Fruit fly (Drosophila melanogaster) whole organism, embryonic: ENCODE data around the gene Sulf1.

Experiments
- Bgb ChIP-seq: fragments of 200-800 bp; sonication (Bioruptor generic); IDR thresholded peaks from 2 replicates; pipeline ENCODE4 v1.3.6; 2022; ENCODE audit warnings: missing biosample characterization, missing genetic modification characterization; ENCODE audit not compliant: partially characterized antibody
- Blimp-1 ChIP-seq: fragments of 200-800 bp; sonication (Bioruptor generic); optimal IDR thresholded peaks from 3 replicates; lab custom pipeline; 2018; ENCODE audit warnings: missing biosample characterization, missing genetic modification characterization, mild to moderate bottlenecking, moderate library complexity, missing genetic modification reagents
- CG10267 ChIP-seq: fragments of 200-800 bp; sonication (Bioruptor generic); optimal IDR thresholded peaks from 2 replicates; lab custom pipeline; 2018; ENCODE audit warnings: missing biosample characterization, mild to moderate bottlenecking, missing genetic modification characterization, moderate library complexity
- CG11247 ChIP-seq: fragments of 200-800 bp; sonication (Bioruptor generic); IDR thresholded peaks from 2 replicates; pipeline ENCODE4 v1.3.6; 2022; ENCODE audit warnings: missing biosample characterization, missing genetic modification characterization
- CG11398 ChIP-seq: fragments of 200-800 bp; sonication (Bioruptor generic); optimal IDR thresholded peaks from 2 replicates; lab custom pipeline; 2016; ENCODE audit warnings: missing biosample characterization, missing genetic modification characterization
- CG11456 ChIP-seq: fragments of 200-800 bp; sonication (Bioruptor generic); IDR thresholded peaks from 3 replicates; pipeline ENCODE4 v1.3.6; 2022; ENCODE audit warnings: missing biosample characterization, missing genetic modification characterization
- CG11695 ChIP-seq: fragments of 200-800 bp; sonication (Bioruptor generic); IDR thresholded peaks from 3 replicates; pipeline ENCODE4 v1.3.6; 2022; ENCODE audit warnings: missing biosample characterization, missing genetic modification characterization
- CG13287 ChIP-seq: fragments of 200-800 bp; sonication (Bioruptor generic); IDR thresholded peaks from 2 replicates; pipeline ENCODE4 v1.3.6; 2022; ENCODE audit warnings: missing biosample characterization, missing genetic modification characterization; ENCODE audit not compliant: partially characterized antibody
- CG13624 ChIP-seq: fragments of 200-800 bp; sonication (Bioruptor generic); optimal IDR thresholded peaks from 2 replicates; lab custom pipeline; 2016; ENCODE audit warnings: missing biosample characterization, missing genetic modification characterization
- CG15514 ChIP-seq: fragments of 200-800 bp; sonication (Bioruptor generic); optimal IDR thresholded peaks from 3 replicates; lab custom pipeline; 2017; ENCODE audit warnings: missing biosample characterization, missing genetic modification characterization, mild to moderate bottlenecking, moderate library complexity, missing genetic modification reagents
- CG15601 ChIP-seq: fragments of 200-800 bp; sonication (Bioruptor generic); optimal IDR thresholded peaks from 3 replicates; lab custom pipeline; 2019; ENCODE audit warnings: missing biosample characterization, mild to moderate bottlenecking, missing genetic modification characterization, moderate library complexity
- CG15696 ChIP-seq: fragments of 200-800 bp; sonication (Bioruptor generic); optimal IDR thresholded peaks from 2 replicates; lab custom pipeline; 2019; ENCODE audit warnings: missing biosample characterization, mild to moderate bottlenecking, missing genetic modification characterization, moderate library complexity
- CG1602 ChIP-seq: fragments of 200-800 bp; sonication (Bioruptor generic); optimal IDR thresholded peaks from 3 replicates; lab custom pipeline; 2016; ENCODE audit warnings: missing biosample characterization, missing genetic modification characterization
- CG17612 ChIP-seq: fragments of 200-800 bp; sonication (Bioruptor generic); IDR thresholded peaks from 2 replicates; pipeline ENCODE4 v1.3.6; 2022; ENCODE audit warnings: missing biosample characterization, missing genetic modification characterization
- CG18619 ChIP-seq: fragments of 200-800 bp; sonication (Bioruptor generic); optimal IDR thresholded peaks from 3 replicates; lab custom pipeline; 2017; ENCODE audit warnings: missing biosample characterization, mild to moderate bottlenecking, missing genetic modification characterization
- CG33557 ChIP-seq: fragments of 200-800 bp; sonication (Bioruptor generic); optimal IDR thresholded peaks from 2 replicates; lab custom pipeline; 2019; ENCODE audit warnings: missing biosample characterization, mild to moderate bottlenecking, missing genetic modification characterization, moderate library complexity
- CG4617 ChIP-seq: fragments of 200-800 bp; sonication (Bioruptor generic); optimal IDR thresholded peaks from 3 replicates; lab custom pipeline; 2016; ENCODE audit warnings: missing biosample characterization, missing genetic modification characterization, borderline replicate concordance
- CG9727 ChIP-seq: fragments of 200-800 bp; sonication (Bioruptor generic); optimal IDR thresholded peaks from 3 replicates; lab custom pipeline; 2017; ENCODE audit warnings: missing biosample characterization, mild to moderate bottlenecking, missing genetic modification characterization
- CkIIα-i1 ChIP-seq: fragments of 200-800 bp; sonication (Bioruptor generic); IDR thresholded peaks from 2 replicates; pipeline ENCODE4 v1.3.6; 2022; ENCODE audit warnings: missing biosample characterization, missing genetic modification characterization
- Fer1 ChIP-seq: fragments of 200-800 bp; sonication (Bioruptor generic); optimal IDR thresholded peaks from 2 replicates; lab custom pipeline; 2017; ENCODE audit warnings: missing biosample characterization, mild to moderate bottlenecking, missing genetic modification characterization
- Fer3 ChIP-seq: fragments of 200-800 bp; sonication (Bioruptor generic); optimal IDR thresholded peaks from 2 replicates; lab custom pipeline; 2018; ENCODE audit warnings: missing biosample characterization, mild to moderate bottlenecking, missing genetic modification characterization, moderate library complexity
- Lpt ChIP-seq: fragments of >200 bp; optimal IDR thresholded peaks from 2 replicates; lab custom pipeline; 2018; ENCODE audit warnings: missing biosample characterization, missing genetic modification characterization
- Opbp ChIP-seq: fragments of 200-800 bp; sonication (Bioruptor generic); IDR thresholded peaks from 3 replicates; pipeline ENCODE4 v1.3.6; 2022; ENCODE audit warnings: missing biosample characterization, missing genetic modification characterization; ENCODE audit not compliant: partially characterized antibody
- Ptx1 ChIP-seq: fragments of 200-800 bp; sonication (Bioruptor generic); IDR thresholded peaks from 2 replicates; pipeline ENCODE4 v1.3.6; 2022; ENCODE audit warnings: missing biosample characterization, missing genetic modification characterization
- Ravus ChIP-seq: fragments of 200-800 bp; sonication (Bioruptor generic); IDR thresholded peaks from 2 replicates; pipeline ENCODE4 v1.3.6; 2022; ENCODE audit warnings: missing biosample characterization, missing genetic modification characterization
- Vsx1 ChIP-seq: fragments of 200-800 bp; sonication (Bioruptor generic); optimal IDR thresholded peaks from 2 replicates; lab custom pipeline; 2017; ENCODE audit warnings: missing biosample characterization, mild to moderate bottlenecking, missing genetic modification characterization, missing genetic modification reagents
- amos ChIP-seq: fragments of 200-800 bp; sonication (Bioruptor generic); IDR thresholded peaks from 2 replicates; pipeline ENCODE4 v1.3.6; 2022; ENCODE audit warnings: missing biosample characterization, missing genetic modification characterization; ENCODE audit not compliant: partially characterized antibody
- ara ChIP-seq: fragments of 200-800 bp; sonication (Bioruptor generic); IDR thresholded peaks from 2 replicates; pipeline ENCODE4 v1.3.6; 2022; ENCODE audit warnings: missing biosample characterization, missing genetic modification characterization
- bab2 ChIP-seq: fragments of 200-800 bp; sonication (Bioruptor generic); optimal IDR thresholded peaks from 2 replicates; lab custom pipeline; 2016; ENCODE audit warnings: missing biosample characterization, missing genetic modification characterization
- btn ChIP-seq: fragments of 200-800 bp; sonication (Bioruptor generic); optimal IDR thresholded peaks from 2 replicates; lab custom pipeline; 2016; ENCODE audit warnings: missing biosample characterization, missing genetic modification characterization
- fd64A ChIP-seq: fragments of 200-800 bp; sonication (Bioruptor generic); optimal IDR thresholded peaks from 3 replicates; lab custom pipeline; 2018; ENCODE audit warnings: missing biosample characterization, mild to moderate bottlenecking, missing genetic modification characterization
- ftz-f1 ChIP-seq: fragments of 200-800 bp; sonication (Bioruptor generic); optimal IDR thresholded peaks from 2 replicates; lab custom pipeline; 2016; ENCODE audit warnings: missing biosample characterization, missing genetic modification characterization
- gem ChIP-seq: fragments of 200-800 bp; sonication (Bioruptor generic); optimal IDR thresholded peaks from 2 replicates; lab custom pipeline; 2019; ENCODE audit warnings: missing biosample characterization, mild to moderate bottlenecking, missing genetic modification characterization, moderate library complexity
- gsb ChIP-seq: fragments of 200-800 bp; sonication (Bioruptor generic); IDR thresholded peaks from 2 replicates; pipeline ENCODE4 v1.3.6; 2022; ENCODE audit warnings: missing biosample characterization, missing genetic modification characterization
- hth ChIP-seq: fragments of >200 bp; optimal IDR thresholded peaks from 2 replicates; lab custom pipeline; 2017; ENCODE audit warnings: inconsistent platforms
- ken ChIP-seq: fragments of 200-800 bp; sonication (Bioruptor generic); IDR thresholded peaks from 3 replicates; pipeline ENCODE4 v1.3.6; 2022; ENCODE audit warnings: missing biosample characterization, missing genetic modification characterization
- klu ChIP-seq: fragments of 200-800 bp; sonication (Bioruptor generic); IDR thresholded peaks from 2 replicates; pipeline ENCODE4 v1.3.6; 2022; ENCODE audit warnings: missing biosample characterization, missing genetic modification characterization
- knrl ChIP-seq: fragments of 200-800 bp; sonication (Bioruptor generic); IDR thresholded peaks from 3 replicates; pipeline ENCODE4 v1.3.6; 2022; ENCODE audit warnings: missing biosample characterization, missing genetic modification characterization; ENCODE audit not compliant: partially characterized antibody
- lbe ChIP-seq: fragments of 200-800 bp; sonication (Bioruptor generic); optimal IDR thresholded peaks from 2 replicates; lab custom pipeline; 2016; ENCODE audit warnings: missing biosample characterization, mild to moderate bottlenecking, missing genetic modification characterization
- lilli ChIP-seq: fragments of 200-800 bp; sonication (Bioruptor generic); optimal IDR thresholded peaks from 3 replicates; lab custom pipeline; 2016; ENCODE audit warnings: missing biosample characterization, missing genetic modification characterization
- mld ChIP-seq: fragments of 200-800 bp; sonication (Bioruptor generic); IDR thresholded peaks from 3 replicates; pipeline ENCODE4 v1.3.6; 2022; ENCODE audit warnings: missing biosample characterization, missing genetic modification characterization; ENCODE audit not compliant: partially characterized antibody
- nom ChIP-seq: fragments of 200-800 bp; sonication (Bioruptor generic); optimal IDR thresholded peaks from 2 replicates; lab custom pipeline; 2017; ENCODE audit warnings: missing biosample characterization, missing genetic modification characterization, mild to moderate bottlenecking, moderate library complexity, missing genetic modification reagents
- otp ChIP-seq: fragments of 200-800 bp; sonication (Bioruptor generic); IDR thresholded peaks from 3 replicates; pipeline ENCODE4, ENCODE4 v1.3.6; 2022; ENCODE audit warnings: missing biosample characterization, missing genetic modification characterization
- phol ChIP-seq: fragments of 200-800 bp; sonication (Bioruptor generic); optimal IDR thresholded peaks from 3 replicates; lab custom pipeline; 2018; ENCODE audit warnings: missing biosample characterization, mild to moderate bottlenecking, missing genetic modification characterization, moderate library complexity
- pita ChIP-seq: fragments of 200-800 bp; sonication (Bioruptor generic); optimal IDR thresholded peaks from 2 replicates; lab custom pipeline; 2017; ENCODE audit warnings: missing biosample characterization, mild to moderate bottlenecking, missing genetic modification characterization
- psq ChIP-seq: fragments of 200-800 bp; sonication (Bioruptor generic); optimal IDR thresholded peaks from 2 replicates; lab custom pipeline; 2017; ENCODE audit warnings: missing biosample characterization, missing genetic modification characterization
- pzg ChIP-seq: fragments of 200-800 bp; sonication (Bioruptor generic); optimal IDR thresholded peaks from 3 replicates; lab custom pipeline; 2018; ENCODE audit warnings: missing biosample characterization, mild to moderate bottlenecking, missing genetic modification characterization, moderate library complexity
- sim ChIP-seq: fragments of 200-800 bp; sonication (Bioruptor generic); IDR thresholded peaks from 2 replicates; pipeline ENCODE4 v1.3.6; 2022; ENCODE audit warnings: missing biosample characterization, missing genetic modification characterization
- stc ChIP-seq: fragments of 200-800 bp; sonication (Bioruptor generic); IDR thresholded peaks from 2 replicates; pipeline ENCODE4 v1.3.6; 2022; ENCODE audit warnings: missing biosample characterization, missing genetic modification characterization

The Sulf1 gene

dm6 chr3R:16360008-16360407 is 20.6 kb upstream of the Sulf1 start, which contains the start of gene CG42446:
Gene CG42446 (minus strand): TSS chr3R:16360108.
- TF ChIP-seq btn (GFP tag; lab: Kevin White, UChicago) (no peak), CG11695 (GFP tag; lab: Robert Waterston, UW) (no peak), Bgb (GFP tag; lab: Robert Waterston, UW) (no peak), Fer3 (tag; lab: Kevin White, UChicago) (no peak), stc (GFP tag; lab: Robert Waterston, UW) (no peak), gem (no peak), CG11247 (GFP tag; lab: Robert Waterston, UW) (no peak)
- TF ChIP-seq, all 482 proteins: peak for 0

- TF ChIP-seq klu (no peak), lilli (GFP tag; lab: Kevin White, UChicago) (peak; percentile 21), pzg (GFP tag; lab: Kevin White, UChicago) (peak; percentile 95), sim (no peak), CG9727 (no peak), CG17612 (GFP tag; lab: Robert Waterston, UW) (no peak), CG13624 (GFP tag; lab: Kevin White, UChicago) (no peak), CG15601 (peak; percentile 68), amos (GFP tag; lab: Robert Waterston, UW) (peak; percentile 3; the same call in 1 of the 2 replicates), CG15514 (GFP tag; lab: Kevin White, UChicago) (peak; percentile 62), Vsx1 (GFP tag; lab: Kevin White, UChicago) (no peak), CG10267 (tag; lab: Kevin White, UChicago) (peak; percentile 42), lbe (GFP tag; lab: Kevin White, UChicago) (peak; percentile 43), CG13287 (GFP tag; lab: Robert Waterston, UW) (peak; percentile 52; the same call in 1 of the 2 replicates), Lpt (GFP tag; lab: Kevin White, UChicago) (no peak), Fer1 (GFP tag; lab: Kevin White, UChicago) (no peak), ara (GFP tag; lab: Robert Waterston, UW) (no peak), fd64A (no peak), phol (tag; lab: Kevin White, UChicago) (peak; percentile 79), CkIIα-i1 (GFP tag; lab: Robert Waterston, UW) (no peak), CG11456 (GFP tag; lab: Robert Waterston, UW) (no peak), pita (GFP tag; lab: Kevin White, UChicago) (no peak), CG11398 (GFP tag; lab: Kevin White, UChicago) (no peak), gsb (GFP tag; lab: Robert Waterston, UW) (no peak), Blimp-1 (GFP tag; lab: Kevin White, UChicago) (no peak), Ptx1 (no peak), CG15696 (tag; lab: Kevin White, UChicago) (no peak), CG33557 (GFP tag; lab: Kevin White, UChicago) (no peak), Ravus (GFP tag; lab: Robert Waterston, UW) (no peak), hth (lab: Kevin White, UChicago) (no peak), mld (GFP tag; lab: Robert Waterston, UW) (no peak), otp (GFP tag; lab: Robert Waterston, UW) (no peak), ken (GFP tag; lab: Robert Waterston, UW) (no peak), CG1602 (GFP tag; lab: Kevin White, UChicago) (no peak), CG18619 (GFP tag; lab: Kevin White, UChicago) (no peak), nom (GFP tag; lab: Kevin White, UChicago) (no peak), knrl (no peak; the same call in 2 of the 3 replicates), ftz-f1 (GFP tag; lab: Kevin White, UChicago) (peak; percentile 10), CG4617 (GFP tag; lab: Kevin White, UChicago) (peak; percentile 97), Opbp (GFP tag; lab: Robert Waterston, UW) (peak; percentile 56; the same call in 2 of the 3 replicates), bab2 (no peak), psq (GFP tag; lab: Kevin White, UChicago) (no peak)
These were observed 19.7 kb upstream of the Sulf1 start, which contains the start of gene CG17931 for dm6 chr3R:16359098-16359497. Gene CG17931 (minus strand): TSS chr3R:16359466.
